Worm (Caenorhabditis elegans) whole organism, L3 larva: ENCODE measurements around the gene prp-6.

Experiments
- R02D3.7 ChIP-seq: fragments of 150-350 bp; optimal IDR thresholded peaks from 2 replicates; lab custom pipeline; 2014; ENCODE audit warnings: missing biosample characterization, missing genetic modification characterization
- ZK546.5 ChIP-seq: sonication (generic microtip); optimal IDR thresholded peaks from 2 replicates; lab custom pipeline; 2017; ENCODE audit warnings: missing biosample characterization, missing genetic modification characterization
- aly-2 ChIP-seq: fragments of 150-350 bp; optimal IDR thresholded peaks from 2 replicates; lab custom pipeline; 2014; ENCODE audit warnings: missing biosample characterization, missing genetic modification characterization
- ama-1 ChIP-seq: fragments of 150-350 bp; optimal IDR thresholded peaks from 2 replicates; lab custom pipeline; 2018
- ceh-16 ChIP-seq: sonication (generic microtip); optimal IDR thresholded peaks from 2 replicates; lab custom pipeline; 2017; ENCODE audit warnings: missing biosample characterization, missing genetic modification characterization
- ceh-28 ChIP-seq: fragments of 150-350 bp; optimal IDR thresholded peaks from 2 replicates; lab custom pipeline; 2014; ENCODE audit warnings: missing biosample characterization, missing genetic modification reagents, missing genetic modification characterization
- ceh-82 ChIP-seq: fragments of 150-350 bp; optimal IDR thresholded peaks from 2 replicates; lab custom pipeline; 2014; ENCODE audit warnings: missing biosample characterization, missing genetic modification characterization
- ceh-9 ChIP-seq: sonication (generic microtip); optimal IDR thresholded peaks from 2 replicates; lab custom pipeline; 2018; ENCODE audit warnings: missing biosample characterization, missing genetic modification characterization
- daf-12 ChIP-seq: fragments of 150-350 bp; optimal IDR thresholded peaks from 2 replicates; lab custom pipeline; 2014; ENCODE audit warnings: missing biosample characterization, missing genetic modification reagents, missing genetic modification characterization
- egl-27 ChIP-seq: sonication (generic microtip); optimal IDR thresholded peaks from 4 replicates; lab custom pipeline; 2017; ENCODE audit warnings: missing biosample characterization, missing genetic modification reagents, missing genetic modification characterization
- egl-5 ChIP-seq: fragments of 150-350 bp; optimal IDR thresholded peaks from 2 replicates; lab custom pipeline; 2017; ENCODE audit warnings: missing biosample characterization, missing genetic modification reagents, missing genetic modification characterization, inconsistent platforms
- elt-1 ChIP-seq: fragments of 150-350 bp; optimal IDR thresholded peaks from 2 replicates; lab custom pipeline; 2014; ENCODE audit warnings: missing biosample characterization, missing genetic modification characterization
- elt-2 ChIP-seq: sonication (generic microtip); optimal IDR thresholded peaks from 2 replicates; lab custom pipeline; 2016; ENCODE audit warnings: missing genetic modification reagents, mild to moderate bottlenecking, missing genetic modification characterization, missing compliant biosample characterization
- elt-3 ChIP-seq, 3 experiments: fragments of 150-350 bp in 1 of 3; sonication (generic microtip) in 2 of 3; optimal IDR thresholded peaks; 2 replicates in 2 of 3; 4 replicates in 1 of 3; lab custom pipeline; 2014 to 2017; ENCODE audit warnings: missing biosample characterization in 3 of 3, missing genetic modification characterization in 3 of 3
- eor-1 ChIP-seq, 2 experiments: fragments of 150-350 bp; optimal IDR thresholded peaks; 2 replicates each; lab custom pipeline; 2014 to 2018; ENCODE audit warnings: missing biosample characterization in 2 of 2, missing genetic modification characterization in 2 of 2
- fkh-10 ChIP-seq: sonication (generic microtip); optimal IDR thresholded peaks from 2 replicates; lab custom pipeline; 2017; ENCODE audit warnings: missing biosample characterization, missing genetic modification reagents, missing genetic modification characterization
- fkh-2 ChIP-seq: fragments of 150-350 bp; optimal IDR thresholded peaks from 2 replicates; lab custom pipeline; 2014; ENCODE audit warnings: missing biosample characterization, missing genetic modification reagents, missing genetic modification characterization
- fos-1 ChIP-seq: fragments of 150-350 bp; optimal IDR thresholded peaks from 2 replicates; lab custom pipeline; 2014; ENCODE audit warnings: missing biosample characterization, missing genetic modification characterization
- hmg-11 ChIP-seq: sonication (generic microtip); optimal IDR thresholded peaks from 2 replicates; lab custom pipeline; 2016; ENCODE audit warnings: missing genetic modification characterization, missing compliant biosample characterization
- jun-1 ChIP-seq: fragments of 150-350 bp; optimal IDR thresholded peaks from 2 replicates; lab custom pipeline; 2014; ENCODE audit warnings: missing biosample characterization, missing genetic modification reagents, missing genetic modification characterization
- lin-15B ChIP-seq: fragments of 150-350 bp; optimal IDR thresholded peaks from 2 replicates; lab custom pipeline; 2014; ENCODE audit warnings: missing biosample characterization, missing genetic modification characterization
- lin-39 ChIP-seq: fragments of 150-350 bp; optimal IDR thresholded peaks from 2 replicates; lab custom pipeline; 2018; ENCODE audit warnings: missing biosample characterization, missing genetic modification reagents, missing genetic modification characterization
- lsy-12 ChIP-seq: sonication (generic microtip); optimal IDR thresholded peaks from 2 replicates; lab custom pipeline; 2016; ENCODE audit warnings: mild to moderate bottlenecking, missing genetic modification characterization, missing compliant biosample characterization
- mdl-1 ChIP-seq: fragments of 150-350 bp; optimal IDR thresholded peaks from 2 replicates; lab custom pipeline; 2014; ENCODE audit warnings: missing biosample characterization, missing genetic modification characterization
- mml-1 ChIP-seq: fragments of 150-350 bp; sonication (generic microtip); optimal IDR thresholded peaks from 3 replicates; lab custom pipeline; 2014; ENCODE audit warnings: missing biosample characterization, missing genetic modification characterization
- nfya-1 ChIP-seq: sonication (generic microtip); optimal IDR thresholded peaks from 2 replicates; lab custom pipeline; 2017; ENCODE audit warnings: missing genetic modification characterization, mild to moderate bottlenecking, missing compliant biosample characterization, antibody characterized with exemption, moderate library complexity; ENCODE audit not compliant: insufficient read depth
- nhr-11 ChIP-seq: fragments of 150-350 bp; optimal IDR thresholded peaks from 2 replicates; lab custom pipeline; 2014; ENCODE audit warnings: missing biosample characterization, missing genetic modification characterization
- nhr-12 ChIP-seq: fragments of 150-350 bp; optimal IDR thresholded peaks from 2 replicates; lab custom pipeline; 2014; ENCODE audit warnings: missing biosample characterization, missing genetic modification characterization
- nhr-23 ChIP-seq: fragments of 150-350 bp; optimal IDR thresholded peaks from 2 replicates; lab custom pipeline; 2014; ENCODE audit warnings: missing biosample characterization, missing genetic modification reagents, missing genetic modification characterization
- nhr-237 ChIP-seq: fragments of 150-350 bp; optimal IDR thresholded peaks from 2 replicates; lab custom pipeline; 2014; ENCODE audit warnings: missing biosample characterization, missing genetic modification characterization
- nhr-25 ChIP-seq: sonication (generic microtip); optimal IDR thresholded peaks from 2 replicates; lab custom pipeline; 2017; ENCODE audit warnings: missing biosample characterization, missing genetic modification characterization
- nhr-28 ChIP-seq: fragments of 150-350 bp; optimal IDR thresholded peaks from 2 replicates; lab custom pipeline; 2014; ENCODE audit warnings: missing biosample characterization, missing genetic modification characterization
- nhr-43 ChIP-seq: sonication (generic microtip); optimal IDR thresholded peaks from 2 replicates; lab custom pipeline; 2016; ENCODE audit warnings: mild to moderate bottlenecking, missing genetic modification characterization, missing compliant biosample characterization; ENCODE audit not compliant: poor library complexity, severe bottlenecking
- nhr-67 ChIP-seq: fragments of 150-350 bp; optimal IDR thresholded peaks from 2 replicates; lab custom pipeline; 2014; ENCODE audit warnings: missing biosample characterization, missing genetic modification characterization
- nhr-76 ChIP-seq: fragments of 150-350 bp; sonication (generic microtip); optimal IDR thresholded peaks from 5 replicates; lab custom pipeline; 2014; ENCODE audit warnings: missing biosample characterization, missing genetic modification characterization
- nhr-77 ChIP-seq: fragments of 150-350 bp; optimal IDR thresholded peaks from 2 replicates; lab custom pipeline; 2014; ENCODE audit warnings: missing biosample characterization, missing genetic modification characterization
- pha-4 ChIP-seq: fragments of 150-350 bp; optimal IDR thresholded peaks from 2 replicates; lab custom pipeline; 2014; ENCODE audit warnings: missing biosample characterization, missing genetic modification reagents, missing genetic modification characterization
- pqm-1 ChIP-seq: fragments of 150-350 bp; optimal IDR thresholded peaks from 2 replicates; lab custom pipeline; 2017; ENCODE audit warnings: missing biosample characterization, missing genetic modification characterization, inconsistent platforms
- sea-2 ChIP-seq: fragments of 150-350 bp; sonication (generic microtip); optimal IDR thresholded peaks from 4 replicates; lab custom pipeline; 2014; ENCODE audit warnings: missing biosample characterization, missing genetic modification reagents, missing genetic modification characterization
- skn-1 ChIP-seq: fragments of 150-350 bp; optimal IDR thresholded peaks from 2 replicates; lab custom pipeline; 2014; ENCODE audit warnings: missing biosample characterization, missing genetic modification characterization
- snpc-4 ChIP-seq: fragments of 150-350 bp; optimal IDR thresholded peaks from 2 replicates; lab custom pipeline; 2014; ENCODE audit warnings: missing biosample characterization, missing genetic modification characterization
- tbx-2 ChIP-seq: sonication (generic microtip); optimal IDR thresholded peaks from 2 replicates; lab custom pipeline; 2016; ENCODE audit warnings: mild to moderate bottlenecking, missing genetic modification characterization, missing compliant biosample characterization
- unc-39 ChIP-seq: sonication (generic microtip); optimal IDR thresholded peaks from 4 replicates; lab custom pipeline; 2017; ENCODE audit warnings: missing biosample characterization, missing genetic modification characterization
- unc-62 ChIP-seq: fragments of 150-350 bp; sonication (generic microtip); optimal IDR thresholded peaks from 4 replicates; lab custom pipeline; 2014; ENCODE audit warnings: missing biosample characterization, missing genetic modification reagents, missing genetic modification characterization
- zag-1 ChIP-seq: fragments of 150-350 bp; optimal IDR thresholded peaks from 2 replicates; lab custom pipeline; 2014; ENCODE audit warnings: missing biosample characterization, missing genetic modification characterization
- ztf-11 ChIP-seq: fragments of 150-350 bp; optimal IDR thresholded peaks from 2 replicates; lab custom pipeline; 2014; ENCODE audit warnings: missing biosample characterization, missing genetic modification characterization
- ztf-4 ChIP-seq: fragments of 150-350 bp; optimal IDR thresholded peaks from 2 replicates; lab custom pipeline; 2014; ENCODE audit warnings: missing biosample characterization, missing genetic modification characterization

The prp-6 gene

DNA sequence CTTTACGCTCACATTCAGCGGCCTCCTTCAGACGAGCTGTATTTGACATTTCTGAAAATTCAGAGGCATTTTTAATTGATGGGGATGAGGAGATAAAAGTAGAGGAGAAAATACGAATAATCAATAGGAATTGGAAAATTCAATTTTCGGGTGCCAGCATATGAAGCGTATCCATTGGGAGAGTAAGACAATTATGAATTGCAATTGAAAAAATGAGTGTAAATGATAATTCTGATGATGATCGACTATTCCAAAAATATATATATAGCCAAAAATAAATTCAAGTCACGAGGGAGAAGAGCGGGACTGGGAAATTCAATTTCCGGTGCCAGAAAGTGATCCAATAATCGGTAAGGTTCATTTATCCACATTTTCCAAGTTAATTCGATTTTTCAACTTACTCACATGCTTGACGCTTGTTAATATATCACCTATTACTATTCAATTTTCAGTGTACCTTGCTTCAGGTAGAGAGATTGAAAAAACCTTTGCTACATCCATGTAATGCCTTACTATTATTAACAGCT lies 44.0 kb downstream of the prp-6 start, which contains the start of gene Y59A8B.8:
TSS of gene Y59A8B.8 (minus strand) at position 51 of the 527 bp plus-strand sequence.
- TF ChIP-seq ceh-9 (tag; lab: Kevin White, UChicago) (no peak), skn-1 (no peak), elt-3 (tag; optimal IDR thresholded peaks at IDR 0.05; lab: Kevin White, UChicago) (no peak), egl-5 (no peak), nhr-237 (tag; lab: Kevin White, UChicago) (no peak), hmg-11 (no peak), ceh-28 (tag; lab: Kevin White, UChicago) (no peak), tbx-2 (tag; lab: Kevin White, UChicago) (no peak), ztf-4 (no peak), lin-15B (tag; lab: Kevin White, UChicago) (no peak), fkh-2 (tag; lab: Kevin White, UChicago) (no peak), nhr-77 (tag; lab: Kevin White, UChicago) (no peak), nhr-11 (tag; lab: Kevin White, UChicago) (no peak), ceh-16 (tag; lab: Kevin White, UChicago) (no peak), ztf-11 (no peak), lin-39 (tag; lab: Kevin White, UChicago) (no peak), nhr-12 (tag; lab: Kevin White, UChicago) (no peak)

DNA sequence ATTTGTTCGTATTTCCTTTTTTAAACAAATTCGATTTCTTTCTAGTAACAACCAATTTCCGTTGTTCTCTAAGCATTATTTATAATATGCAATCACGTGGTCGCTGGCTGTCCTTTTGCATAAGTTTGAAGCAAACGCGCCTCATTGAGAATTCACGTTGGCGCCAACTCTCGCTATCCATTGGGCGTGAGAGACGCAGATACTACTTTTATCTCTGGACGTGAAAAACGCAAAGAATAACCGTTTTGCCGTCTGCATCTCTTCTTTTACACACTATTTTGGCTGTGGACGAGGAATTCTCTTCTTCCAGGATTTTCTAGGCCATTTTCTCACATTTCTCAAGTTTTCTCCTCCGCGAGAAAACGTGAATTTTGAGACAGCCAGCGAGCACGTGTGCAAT lies 46.9 kb downstream of the prp-6 start:
- TF ChIP-seq lin-15B (tag; lab: Kevin White, UChicago), result peak; percentile 25

DNA sequence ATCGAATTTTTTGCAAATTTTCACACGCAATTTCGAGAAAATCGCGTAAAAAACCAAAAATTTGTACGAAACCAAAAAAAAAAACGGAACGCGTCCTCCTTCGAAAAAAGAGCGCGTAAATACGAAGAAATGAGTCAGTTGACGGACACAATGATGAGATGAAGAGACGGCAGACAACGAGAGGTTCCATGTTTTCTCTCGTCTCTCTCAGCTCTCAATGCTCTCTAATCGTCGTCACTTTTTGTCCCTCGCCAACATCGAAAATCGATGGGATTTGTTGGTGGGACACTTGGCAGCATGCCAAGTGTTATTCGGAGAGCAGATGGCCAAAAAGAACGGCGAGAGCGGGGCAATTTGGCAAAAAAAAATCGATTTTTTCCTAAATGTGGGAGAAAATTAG lies 56.9 kb downstream of the prp-6 start:
- TF ChIP-seq ceh-16 (tag; lab: Kevin White, UChicago), result no peak
- peak; percentile 82 for TF ChIP-seq pha-4
- no peak for TF ChIP-seq egl-27 (tag; lab: Kevin White, UChicago)
- TF ChIP-seq zag-1 (tag; lab: Kevin White, UChicago), result peak; percentile 56
- TF ChIP-seq lsy-12 (tag; lab: Kevin White, UChicago), result no peak
- TF ChIP-seq ama-1 (lab: Kevin White, UChicago), result peak; percentile 20
- no peak for TF ChIP-seq nhr-12 (tag; lab: Kevin White, UChicago)
- peak; percentile 54 for TF ChIP-seq jun-1 (tag; lab: Kevin White, UChicago)
- TF ChIP-seq hmg-11, result peak; percentile 79
- no peak for TF ChIP-seq nhr-11 (tag; lab: Kevin White, UChicago)
- TF ChIP-seq R02D3.7 (tag; lab: Kevin White, UChicago), result peak; percentile 57
- no peak for TF ChIP-seq daf-12 (tag; lab: Kevin White, UChicago)
- TF ChIP-seq nhr-237 (tag; lab: Kevin White, UChicago), result no peak
- no peak for TF ChIP-seq nhr-43 (tag; lab: Kevin White, UChicago)
- peak; percentile 96 for TF ChIP-seq ceh-28 (tag; lab: Kevin White, UChicago)
- TF ChIP-seq fos-1 (tag; lab: Kevin White, UChicago), result no peak
- peak; percentile 62 for TF ChIP-seq fkh-10 (GFP tag; lab: Kevin White, UChicago)
- no peak for TF ChIP-seq ceh-9 (tag; lab: Kevin White, UChicago)
- no peak for TF ChIP-seq nhr-77 (tag; lab: Kevin White, UChicago)
- TF ChIP-seq ZK546.5 (tag; lab: Kevin White, UChicago), result no peak
- TF ChIP-seq mml-1 (tag; lab: Kevin White, UChicago), result no peak
- no peak for TF ChIP-seq nhr-25 (tag; lab: Kevin White, UChicago)
- no peak for TF ChIP-seq ztf-4
- TF ChIP-seq unc-39 (tag; lab: Kevin White, UChicago), result no peak
- TF ChIP-seq ztf-11, result no peak
- TF ChIP-seq elt-1 (tag; lab: Kevin White, UChicago), result no peak
- no peak for TF ChIP-seq eor-1 (tag; optimal IDR thresholded peaks at IDR 0.05; lab: Kevin White, UChicago)
- TF ChIP-seq sea-2 (GFP tag; lab: Kevin White, UChicago), result peak; percentile 95
- TF ChIP-seq elt-2, result peak; percentile 20
- TF ChIP-seq aly-2 (tag; lab: Kevin White, UChicago), result no peak
- peak; percentile 28 for TF ChIP-seq tbx-2 (tag; lab: Kevin White, UChicago)
- peak; percentile 66 for TF ChIP-seq snpc-4
- no peak for TF ChIP-seq pqm-1 (tag; lab: Kevin White, UChicago)
- TF ChIP-seq unc-62 (GFP tag; lab: Kevin White, UChicago), result peak; percentile 0
- no peak for TF ChIP-seq nhr-28
- TF ChIP-seq skn-1, result peak; percentile 85
- peak; percentile 65 for TF ChIP-seq lin-39 (tag; lab: Kevin White, UChicago)
- peak; percentile 67 for TF ChIP-seq lin-15B (tag; lab: Kevin White, UChicago)
- TF ChIP-seq egl-5, result peak; percentile 67
- no peak for TF ChIP-seq elt-3 (tag; optimal IDR thresholded peaks at IDR 0.05; lab: Kevin White, UChicago)
- peak; percentile 17 for TF ChIP-seq fkh-2 (tag; lab: Kevin White, UChicago)
- no peak for TF ChIP-seq mdl-1 (tag; lab: Kevin White, UChicago)
- TF ChIP-seq nhr-23 (tag; lab: Kevin White, UChicago), result peak; percentile 42
- TF ChIP-seq ceh-82 (tag; lab: Kevin White, UChicago), result peak; percentile 58
- no peak for TF ChIP-seq nhr-67 (tag; lab: Kevin White, UChicago)
- TF ChIP-seq nhr-76 (tag; lab: Kevin White, UChicago), result no peak
- TF ChIP-seq nfya-1 (tag; lab: Kevin White, UChicago), result peak; percentile 89
